Fruit fly (Drosophila melanogaster) S2 (cell line): Measurements from ENCODE around the gene Ubc87F.

ENCODE experiments used
- CG8478 ChIP-seq: fragments of >200 bp; optimal IDR thresholded peaks from 2 replicates; lab custom pipeline; 2018
- CTCF ChIP-seq, 2 experiments: fragments of >200 bp; optimal IDR thresholded peaks; 2 replicates each; lab custom pipeline; 2018

- TF ChIP-seq CG8478 (no peak), CTCF (optimal IDR thresholded peaks at IDR 0.05; lab: Kevin White, UChicago) (no peak)
Measured at dm6 chr3R:13686371-13687211, 31.4 kb downstream of the Ubc87F start, which contains the start of gene omd.
